Fruit fly (Drosophila melanogaster) whole organism, pupa: ENCODE data around the gene CG43072.

ENCODE experiments used
- CG10348 ChIP-seq: fragments of 200-800 bp; sonication (Bioruptor generic); IDR thresholded peaks from 2 replicates; pipeline ENCODE4 v1.3.6; 2022; ENCODE audit warnings: missing biosample characterization, missing genetic modification characterization
- CG12605 ChIP-seq: fragments of 200-800 bp; sonication (Bioruptor generic); IDR thresholded peaks from 2 replicates; pipeline ENCODE4 v1.3.6; 2022; ENCODE audit warnings: missing biosample characterization, missing genetic modification characterization
- CG13204 ChIP-seq: fragments of 200-800 bp; sonication (Bioruptor generic); optimal IDR thresholded peaks from 2 replicates; lab custom pipeline; 2018; ENCODE audit warnings: missing biosample characterization, mild to moderate bottlenecking, missing genetic modification characterization, moderate library complexity
- CG14655 ChIP-seq: fragments of 200-800 bp; sonication (Bioruptor generic); optimal IDR thresholded peaks from 3 replicates; lab custom pipeline; 2017; ENCODE audit warnings: mild to moderate bottlenecking, missing biosample characterization, missing genetic modification reagents, missing genetic modification characterization
- CG15710 ChIP-seq: fragments of 200-800 bp; sonication (Bioruptor generic); optimal IDR thresholded peaks from 2 replicates; lab custom pipeline; 2018; ENCODE audit warnings: missing biosample characterization, mild to moderate bottlenecking, missing genetic modification characterization, moderate library complexity
- CG17806 ChIP-seq: fragments of 200-800 bp; sonication (Bioruptor generic); optimal IDR thresholded peaks from 2 replicates; lab custom pipeline; 2018; ENCODE audit warnings: missing biosample characterization, mild to moderate bottlenecking, missing genetic modification characterization, moderate library complexity
- CG32121 ChIP-seq: fragments of 200-800 bp; sonication (Bioruptor generic); IDR thresholded peaks from 2 replicates; pipeline ENCODE4 v1.3.6; 2022; ENCODE audit warnings: missing biosample characterization, missing genetic modification characterization
- CG34367 ChIP-seq: fragments of 200-800 bp; sonication (Bioruptor generic); optimal IDR thresholded peaks from 2 replicates; lab custom pipeline; 2018; ENCODE audit warnings: missing biosample characterization, mild to moderate bottlenecking, missing genetic modification characterization
- CG4496 ChIP-seq: fragments of 200-800 bp; sonication (Bioruptor generic); IDR thresholded peaks from 3 replicates; pipeline ENCODE4 v1.3.6; 2022; ENCODE audit warnings: missing biosample characterization, missing genetic modification characterization
- CG8159 ChIP-seq: fragments of 200-800 bp; sonication (Bioruptor generic); optimal IDR thresholded peaks from 3 replicates; lab custom pipeline; 2018; ENCODE audit warnings: missing biosample characterization, mild to moderate bottlenecking, missing genetic modification characterization, moderate library complexity
- CG8301 ChIP-seq: fragments of 200-800 bp; sonication (Bioruptor generic); optimal IDR thresholded peaks from 2 replicates; lab custom pipeline; 2018; ENCODE audit warnings: missing biosample characterization, mild to moderate bottlenecking, missing genetic modification characterization
- CG9948 ChIP-seq: fragments of 200-800 bp; sonication (Bioruptor generic); optimal IDR thresholded peaks from 2 replicates; lab custom pipeline; 2018; ENCODE audit warnings: missing biosample characterization, mild to moderate bottlenecking, missing genetic modification characterization, moderate library complexity
- D1 ChIP-seq: fragments of 200-800 bp; sonication (Bioruptor generic); optimal IDR thresholded peaks from 2 replicates; lab custom pipeline; 2018; ENCODE audit warnings: missing biosample characterization, mild to moderate bottlenecking, missing genetic modification characterization, moderate library complexity
- EcR ChIP-seq: fragments of 200-800 bp; sonication (Bioruptor generic); optimal IDR thresholded peaks from 3 replicates; lab custom pipeline; 2019; ENCODE audit warnings: missing biosample characterization, missing genetic modification characterization, mild to moderate bottlenecking, moderate library complexity, missing genetic modification reagents
- Ets98B ChIP-seq: fragments of 200-800 bp; sonication (Bioruptor generic); IDR thresholded peaks from 2 replicates; pipeline ENCODE4 v1.3.6; 2022; ENCODE audit warnings: missing biosample characterization, missing genetic modification characterization
- Pif1A ChIP-seq: fragments of 200-800 bp; sonication (Bioruptor generic); optimal IDR thresholded peaks from 3 replicates; lab custom pipeline; 2016; ENCODE audit warnings: missing biosample characterization, missing genetic modification characterization
- Pif1B ChIP-seq: fragments of 200-800 bp; sonication (Bioruptor generic); optimal IDR thresholded peaks from 3 replicates; lab custom pipeline; 2016; ENCODE audit warnings: missing biosample characterization, missing genetic modification characterization
- Snoo ChIP-seq: fragments of 200-800 bp; sonication (Bioruptor generic); optimal IDR thresholded peaks from 3 replicates; lab custom pipeline; 2017; ENCODE audit warnings: missing biosample characterization, mild to moderate bottlenecking, missing genetic modification characterization, inconsistent platforms
- fd96Ca ChIP-seq: fragments of 200-800 bp; sonication (Bioruptor generic); IDR thresholded peaks from 3 replicates; pipeline ENCODE4 v1.3.6; 2022; ENCODE audit warnings: missing biosample characterization, missing genetic modification characterization
- gl ChIP-seq: fragments of 200-800 bp; sonication (Bioruptor generic); optimal IDR thresholded peaks from 2 replicates; lab custom pipeline; 2018; ENCODE audit warnings: missing biosample characterization, mild to moderate bottlenecking, missing genetic modification characterization
- rn ChIP-seq: fragments of 200-800 bp; sonication (Bioruptor generic); IDR thresholded peaks from 2 replicates; pipeline ENCODE4 v1.3.6; 2022; ENCODE audit warnings: missing biosample characterization, missing genetic modification characterization

CG43072 gene

DNA sequence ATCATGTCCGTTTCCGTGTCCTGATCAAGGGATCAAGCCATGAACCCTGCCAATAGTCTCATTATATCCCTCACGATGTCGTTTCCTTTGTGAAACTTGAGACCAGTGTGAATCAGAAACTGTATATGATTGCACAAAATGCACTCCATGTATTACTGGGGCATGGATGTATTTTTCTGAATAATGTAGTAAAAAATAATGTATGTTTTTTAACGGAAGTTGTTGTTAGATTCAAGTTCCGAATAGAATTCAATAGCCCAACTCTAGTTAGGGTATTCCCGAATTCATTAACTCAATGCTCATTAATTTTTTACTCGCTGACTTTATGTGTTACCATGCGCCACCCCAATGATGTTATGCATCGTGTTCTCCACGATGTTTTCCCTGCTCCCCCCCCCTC lies 20.9 kb upstream of the CG43072 start:
- TF ChIP-seq CG10348 (no peak), CG9948 (tag; lab: Kevin White, UChicago) (peak; percentile 15), CG14655 (GFP tag; lab: Kevin White, UChicago) (peak; percentile 6), CG34367 (tag; lab: Kevin White, UChicago) (no peak), CG32121 (no peak), CG12605 (GFP tag; lab: Robert Waterston, UW) (no peak), CG17806 (tag; lab: Kevin White, UChicago) (no peak)

DNA sequence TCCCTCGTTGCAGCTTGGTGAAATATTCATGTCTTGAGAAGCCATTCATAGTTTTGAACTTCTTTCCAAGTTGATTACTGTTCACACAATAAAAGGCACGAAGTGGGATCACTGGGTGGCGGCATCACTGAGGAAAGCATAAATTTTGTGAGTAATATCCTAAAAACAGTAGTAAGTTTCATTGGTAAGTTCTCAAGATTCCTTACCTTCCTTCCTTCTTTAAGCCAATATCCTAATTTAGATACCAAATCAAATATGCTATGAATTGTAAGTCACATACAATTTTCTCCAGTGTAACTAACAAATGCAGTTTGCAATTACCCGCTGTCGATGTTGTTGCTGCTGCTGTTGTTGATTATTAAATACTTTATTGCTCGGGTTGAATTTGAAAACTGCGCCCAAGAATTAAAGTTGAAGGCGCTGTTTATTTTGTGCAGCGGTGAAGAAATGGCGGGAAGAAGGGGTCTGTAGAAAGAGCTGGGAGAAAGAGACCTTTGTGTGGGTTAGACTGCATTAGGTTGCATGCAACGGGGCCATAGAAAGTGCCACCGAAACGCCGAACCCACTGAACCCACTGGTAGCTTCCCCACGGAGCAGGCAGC lies 19.4 kb upstream of the CG43072 start:
- TF ChIP-seq fd96Ca (peak; percentile 42; the same call in 1 of the 3 replicates), CG14655 (GFP tag; lab: Kevin White, UChicago) (peak; percentile 61), rn (GFP tag; lab: Robert Waterston, UW) (0 out of 2 replicates have a peak, but pooled peaks have one; percentile 9), CG15710 (tag; lab: Kevin White, UChicago) (peak; percentile 16), CG8159 (tag; lab: Kevin White, UChicago) (peak; percentile 19), CG8301 (tag; lab: Kevin White, UChicago) (peak; percentile 54), CG9948 (tag; lab: Kevin White, UChicago) (peak; percentile 30), Snoo (tag; lab: Kevin White, UChicago) (no peak), EcR (GFP tag; lab: Kevin White, UChicago) (no peak), Pif1B (no peak), gl (tag; lab: Kevin White, UChicago) (no peak), CG32121 (no peak), D1 (tag; lab: Kevin White, UChicago) (no peak), CG10348 (no peak), CG4496 (GFP tag; lab: Robert Waterston, UW) (no peak), Ets98B (peak; percentile 27; the same call in 1 of the 2 replicates), CG34367 (tag; lab: Kevin White, UChicago) (peak; percentile 12), CG17806 (tag; lab: Kevin White, UChicago) (peak; percentile 32), CG13204 (no peak), CG12605 (GFP tag; lab: Robert Waterston, UW) (0 out of 2 replicates have a peak, but pooled peaks have one; percentile 21), Pif1A (GFP tag; lab: Kevin White, UChicago) (peak; percentile 48)
- TF ChIP-seq, all 21 proteins: peak for 12

DNA sequence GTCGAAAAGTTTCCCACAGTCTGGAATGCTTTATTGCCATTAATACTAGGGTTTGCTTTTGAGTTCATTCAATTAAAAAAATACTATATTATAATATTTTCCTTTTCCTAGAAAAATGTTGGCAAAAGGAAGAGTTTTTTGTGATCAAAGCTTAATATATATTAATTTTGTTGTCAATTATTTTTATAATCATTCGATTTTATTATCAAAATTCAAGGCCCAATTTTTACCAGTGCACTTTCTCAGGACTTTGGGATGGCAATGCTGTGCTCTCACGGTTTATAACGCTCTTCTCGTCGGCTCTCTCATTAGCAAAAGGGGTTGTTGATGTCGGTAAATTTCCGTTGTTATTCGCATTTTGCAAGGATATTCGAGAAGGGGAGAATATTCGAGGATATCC lies 18.6 kb upstream of the CG43072 start:
- no peak for TF ChIP-seq CG4496 (GFP tag; lab: Robert Waterston, UW)
- no peak for TF ChIP-seq D1 (tag; lab: Kevin White, UChicago)
- TF ChIP-seq CG34367 (tag; lab: Kevin White, UChicago), result peak; percentile 8
- TF ChIP-seq CG32121, result no peak
- TF ChIP-seq CG10348, result no peak
- peak; percentile 13 for TF ChIP-seq Pif1A (GFP tag; lab: Kevin White, UChicago)
- no peak for TF ChIP-seq CG12605 (GFP tag; lab: Robert Waterston, UW)
- peak; percentile 36 for TF ChIP-seq CG17806 (tag; lab: Kevin White, UChicago)
- TF ChIP-seq CG8301 (tag; lab: Kevin White, UChicago), result peak; percentile 16
- TF ChIP-seq CG14655 (GFP tag; lab: Kevin White, UChicago), result peak; percentile 49
- TF ChIP-seq CG13204, result no peak
- TF ChIP-seq EcR (GFP tag; lab: Kevin White, UChicago), result no peak
- no peak for TF ChIP-seq rn (GFP tag; lab: Robert Waterston, UW)
- TF ChIP-seq gl (tag; lab: Kevin White, UChicago), result no peak
- TF ChIP-seq CG8159 (tag; lab: Kevin White, UChicago), result peak; percentile 59
- TF ChIP-seq CG9948 (tag; lab: Kevin White, UChicago), result peak; percentile 29
- peak; percentile 15 for TF ChIP-seq CG15710 (tag; lab: Kevin White, UChicago)

DNA sequence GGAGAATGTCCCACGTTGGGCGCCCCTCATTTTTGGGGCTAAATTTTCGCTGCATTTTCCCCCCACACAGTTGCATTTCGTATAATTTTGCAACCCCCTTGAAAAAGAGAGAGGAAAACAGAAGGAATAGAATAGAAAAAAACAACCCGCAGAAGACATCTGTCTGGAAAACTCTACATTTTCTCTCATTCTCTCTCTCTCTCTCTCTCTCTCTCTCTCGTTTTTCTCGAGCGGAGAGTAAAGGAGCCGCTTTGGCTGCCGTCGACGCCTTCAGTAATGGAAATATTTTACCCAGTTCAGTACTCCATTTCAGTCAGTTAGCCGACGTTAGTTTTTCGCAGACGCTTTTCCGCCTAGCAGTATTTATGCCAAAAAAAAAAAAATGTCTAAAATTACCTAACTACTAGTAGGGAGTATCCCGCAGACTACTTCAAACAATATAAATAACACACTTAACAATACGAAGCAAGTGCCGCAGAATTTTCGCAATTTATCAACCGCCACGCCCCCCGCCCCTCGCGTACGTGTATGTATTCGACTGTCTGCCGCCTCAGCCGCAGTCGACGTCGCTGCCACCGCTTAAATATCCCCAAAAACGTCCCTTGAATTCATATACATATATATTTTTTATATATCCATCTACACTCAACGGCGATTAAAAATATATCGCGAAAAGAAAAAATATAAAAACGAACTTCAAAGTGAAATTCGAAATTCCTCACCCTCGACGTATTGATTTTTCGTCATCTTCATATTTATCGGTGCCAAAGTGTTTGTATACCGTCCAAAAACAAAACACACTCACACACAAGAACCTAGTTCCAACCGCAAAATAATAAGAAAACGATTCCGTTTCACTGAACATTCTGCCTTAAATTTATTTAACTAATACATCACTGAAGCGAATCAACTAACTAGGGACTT lies 17.7 kb upstream of the CG43072 start:
- no peak for TF ChIP-seq Pif1A (GFP tag; lab: Kevin White, UChicago)
- no peak for TF ChIP-seq CG32121
- TF ChIP-seq fd96Ca, result no peak
- TF ChIP-seq Pif1B, result no peak
- no peak for TF ChIP-seq D1 (tag; lab: Kevin White, UChicago)
- no peak for TF ChIP-seq CG8159 (tag; lab: Kevin White, UChicago)
- TF ChIP-seq gl (tag; lab: Kevin White, UChicago), result no peak
- TF ChIP-seq EcR (GFP tag; lab: Kevin White, UChicago), result no peak
- no peak for TF ChIP-seq rn (GFP tag; lab: Robert Waterston, UW)

DNA sequence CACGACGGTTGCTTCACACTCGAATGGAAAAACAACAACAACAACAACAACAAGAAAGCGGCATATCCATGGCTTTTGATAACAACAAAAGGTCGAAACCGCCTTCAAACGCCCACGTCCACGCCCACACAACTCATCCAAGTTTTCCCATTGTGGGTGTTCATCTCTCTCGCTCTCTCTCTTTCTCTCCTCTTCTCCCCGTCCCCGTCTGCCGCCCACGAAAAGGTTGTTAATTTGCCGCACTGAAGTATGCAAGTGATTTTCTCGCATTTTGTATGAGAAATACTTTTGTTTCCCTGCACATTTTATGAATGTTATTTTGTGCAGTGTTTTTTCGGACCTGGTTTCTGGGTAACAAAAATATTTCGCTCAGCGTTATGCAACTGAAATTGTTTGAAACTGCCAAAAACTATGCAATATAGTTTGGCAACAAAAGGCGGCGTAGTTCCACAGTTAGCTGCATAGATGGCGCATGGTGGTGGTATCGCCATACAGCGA lies 16.2 kb upstream of the CG43072 start:
- TF ChIP-seq CG8159 (tag; lab: Kevin White, UChicago), result no peak
- no peak; the same call in 1 of the 2 replicates for TF ChIP-seq CG12605 (GFP tag; lab: Robert Waterston, UW)
- TF ChIP-seq D1 (tag; lab: Kevin White, UChicago), result no peak
- peak; percentile 71 for TF ChIP-seq EcR (GFP tag; lab: Kevin White, UChicago)
- no peak for TF ChIP-seq Pif1B
- peak; percentile 61; the same call in 2 of the 3 replicates for TF ChIP-seq CG4496 (GFP tag; lab: Robert Waterston, UW)
- peak; percentile 14 for TF ChIP-seq Snoo (tag; lab: Kevin White, UChicago)
- no peak for TF ChIP-seq CG13204
- TF ChIP-seq CG10348, result no peak
- TF ChIP-seq fd96Ca, result 0 out of 3 replicates have a peak, but pooled peaks have one; percentile 27
- TF ChIP-seq CG9948 (tag; lab: Kevin White, UChicago), result no peak
- no peak for TF ChIP-seq gl (tag; lab: Kevin White, UChicago)
- no peak for TF ChIP-seq rn (GFP tag; lab: Robert Waterston, UW)
- TF ChIP-seq Ets98B, result peak; percentile 63
- no peak for TF ChIP-seq CG15710 (tag; lab: Kevin White, UChicago)
- peak; percentile 12 for TF ChIP-seq CG8301 (tag; lab: Kevin White, UChicago)
- TF ChIP-seq CG34367 (tag; lab: Kevin White, UChicago), result no peak
- TF ChIP-seq CG17806 (tag; lab: Kevin White, UChicago), result peak; percentile 5
- TF ChIP-seq CG32121, result no peak
- no peak for TF ChIP-seq Pif1A (GFP tag; lab: Kevin White, UChicago)
- no peak for TF ChIP-seq CG14655 (GFP tag; lab: Kevin White, UChicago)
